Worm (Caenorhabditis elegans) whole organism, L1 larva: ENCODE measurements around the gene Y43F8B.17.

Source experiments
- C04F5.9 ChIP-seq: sonication (generic microtip); optimal IDR thresholded peaks from 2 replicates; lab custom pipeline; 2016; ENCODE audit warnings: missing genetic modification characterization, missing compliant biosample characterization
- C16A3.4 ChIP-seq: fragments of 150-350 bp; optimal IDR thresholded peaks from 2 replicates; lab custom pipeline; 2014; ENCODE audit warnings: missing biosample characterization, missing genetic modification characterization
- C34B4.2 ChIP-seq: sonication (generic microtip); optimal IDR thresholded peaks from 2 replicates; lab custom pipeline; 2017; ENCODE audit warnings: mild to moderate bottlenecking, missing genetic modification characterization, missing compliant biosample characterization
- alr-1 ChIP-seq: fragments of 200-800 bp; sonication (Bioruptor generic); optimal IDR thresholded peaks from 2 replicates; lab custom pipeline; 2018; ENCODE audit warnings: borderline replicate concordance, mild to moderate bottlenecking, missing genetic modification characterization, missing compliant biosample characterization
- blmp-1 ChIP-seq: fragments of 150-350 bp; optimal IDR thresholded peaks from 2 replicates; lab custom pipeline; 2014; ENCODE audit warnings: missing biosample characterization, missing genetic modification characterization
- ceh-63 ChIP-seq: fragments of 200-800 bp; sonication (Bioruptor generic); optimal IDR thresholded peaks from 2 replicates; lab custom pipeline; 2018; ENCODE audit warnings: mild to moderate bottlenecking, missing genetic modification characterization, missing compliant biosample characterization
- ceh-82 ChIP-seq, 3 experiments: fragments of 150-350 bp in 1 of 3; sonication (generic microtip) in 2 of 3; optimal IDR thresholded peaks; 2 replicates each; lab custom pipeline; 2014 to 2017; ENCODE audit warnings: missing biosample characterization in 3 of 3, missing genetic modification characterization in 3 of 3
- ceh-90 ChIP-seq: sonication (generic microtip); optimal IDR thresholded peaks from 2 replicates; lab custom pipeline; 2016; ENCODE audit warnings: missing genetic modification characterization, missing compliant biosample characterization
- dsc-1 ChIP-seq: sonication (generic microtip); optimal IDR thresholded peaks from 2 replicates; lab custom pipeline; 2016; ENCODE audit warnings: mild to moderate bottlenecking, missing genetic modification characterization, missing compliant biosample characterization
- efl-1 ChIP-seq, 4 experiments: fragments of 150-350 bp; optimal IDR thresholded peaks in 3 of 4; peaks in 1 of 4; 1 replicate in 1 of 4; 2 replicates in 3 of 4; lab custom pipeline; 2014; ENCODE audit warnings: missing biosample characterization in 2 of 4, missing genetic modification characterization in 2 of 4, missing genetic modification reagents in 2 of 4
- egl-13 ChIP-seq: sonication (generic microtip); optimal IDR thresholded peaks from 2 replicates; lab custom pipeline; 2016; ENCODE audit warnings: missing genotype, missing genetic modification reagents, missing genetic modification characterization, missing compliant biosample characterization
- elt-2 ChIP-seq: sonication (generic microtip); optimal IDR thresholded peaks from 2 replicates; lab custom pipeline; 2016; ENCODE audit warnings: missing genetic modification characterization, mild to moderate bottlenecking, inconsistent platforms, missing compliant biosample characterization, missing genetic modification reagents
- elt-3 ChIP-seq, 6 experiments: fragments of 150-350 bp in 1 of 6; sonication (generic microtip); optimal IDR thresholded peaks; 2 replicates each; lab custom pipeline; 2017 to 2018; ENCODE audit warnings: missing biosample characterization in 6 of 6, missing genetic modification characterization in 6 of 6, inconsistent platforms in 1 of 6
- fkh-10 ChIP-seq: sonication (generic microtip); optimal IDR thresholded peaks from 2 replicates; lab custom pipeline; 2017; ENCODE audit warnings: missing biosample characterization, missing genetic modification reagents, missing genetic modification characterization
- fkh-8 ChIP-seq: sonication (generic microtip); optimal IDR thresholded peaks from 2 replicates; lab custom pipeline; 2016; ENCODE audit warnings: mild to moderate bottlenecking, missing genetic modification characterization, missing compliant biosample characterization
- grh-1 ChIP-seq: fragments of 200-800 bp; sonication (Bioruptor generic); IDR thresholded peaks from 2 replicates; pipeline ENCODE4 v1.3.6; 2022; ENCODE audit warnings: missing genetic modification reagents, missing genetic modification characterization, missing compliant biosample characterization
- hlh-4 ChIP-seq: sonication (generic microtip); optimal IDR thresholded peaks from 2 replicates; lab custom pipeline; 2016; ENCODE audit warnings: mild to moderate bottlenecking, missing genetic modification characterization, missing compliant biosample characterization
- hpl-2 ChIP-seq: fragments of 150-350 bp; optimal IDR thresholded peaks from 2 replicates; lab custom pipeline; 2014; ENCODE audit warnings: missing biosample characterization, missing genetic modification reagents, missing genetic modification characterization
- jun-1 ChIP-seq: fragments of 150-350 bp; optimal IDR thresholded peaks from 2 replicates; lab custom pipeline; 2014; ENCODE audit warnings: missing biosample characterization, missing genetic modification reagents, missing genetic modification characterization
- lin-13 ChIP-seq: fragments of 150-350 bp; optimal IDR thresholded peaks from 2 replicates; lab custom pipeline; 2014; ENCODE audit warnings: missing biosample characterization, missing genetic modification reagents, missing genetic modification characterization
- lin-15B ChIP-seq: fragments of 150-350 bp; sonication (generic microtip); optimal IDR thresholded peaks from 3 replicates; lab custom pipeline; 2014; ENCODE audit warnings: missing biosample characterization, missing genetic modification characterization
- lin-35 ChIP-seq, 2 experiments: fragments of 150-350 bp; optimal IDR thresholded peaks; 2 replicates each; lab custom pipeline; 2014; ENCODE audit warnings: missing biosample characterization in 2 of 2, missing genetic modification characterization in 2 of 2, missing genetic modification reagents in 2 of 2
- lin-39 ChIP-seq: fragments of 150-350 bp; optimal IDR thresholded peaks from 2 replicates; lab custom pipeline; 2014; ENCODE audit warnings: missing biosample characterization, missing genetic modification reagents, missing genetic modification characterization
- lir-3 ChIP-seq: sonication (generic microtip); optimal IDR thresholded peaks from 2 replicates; lab custom pipeline; 2016; ENCODE audit warnings: mild to moderate bottlenecking, missing genetic modification characterization, moderate library complexity, missing compliant biosample characterization; ENCODE audit not compliant: poor library complexity
- lsy-2 ChIP-seq, 2 experiments: fragments of 150-350 bp; optimal IDR thresholded peaks; 2 replicates each; lab custom pipeline; 2014; ENCODE audit warnings: missing biosample characterization in 2 of 2, missing genetic modification characterization in 2 of 2
- mdl-1 ChIP-seq, 2 experiments: fragments of 150-350 bp; optimal IDR thresholded peaks; 2 replicates each; lab custom pipeline; 2014 to 2017; ENCODE audit warnings: missing biosample characterization in 2 of 2, missing genetic modification characterization in 2 of 2, inconsistent platforms in 1 of 2
- mef-2 ChIP-seq: fragments of 150-350 bp; optimal IDR thresholded peaks from 2 replicates; lab custom pipeline; 2014; ENCODE audit warnings: missing biosample characterization, missing genetic modification characterization
- nhr-11 ChIP-seq: fragments of 150-350 bp; optimal IDR thresholded peaks from 2 replicates; lab custom pipeline; 2014; ENCODE audit warnings: missing biosample characterization, missing genetic modification characterization
- nhr-12 ChIP-seq: sonication (generic microtip); optimal IDR thresholded peaks from 2 replicates; lab custom pipeline; 2017; ENCODE audit warnings: missing biosample characterization, missing genetic modification characterization
- nhr-237 ChIP-seq: fragments of 150-350 bp; optimal IDR thresholded peaks from 2 replicates; lab custom pipeline; 2014; ENCODE audit warnings: missing biosample characterization, missing genetic modification characterization
- nhr-28 ChIP-seq: fragments of 150-350 bp; optimal IDR thresholded peaks from 2 replicates; lab custom pipeline; 2014; ENCODE audit warnings: missing biosample characterization, missing genetic modification characterization
- nhr-76 ChIP-seq: sonication (generic microtip); optimal IDR thresholded peaks from 2 replicates; lab custom pipeline; 2017; ENCODE audit warnings: missing biosample characterization, missing genetic modification characterization
- nhr-77 ChIP-seq: fragments of 150-350 bp; optimal IDR thresholded peaks from 2 replicates; lab custom pipeline; 2014; ENCODE audit warnings: missing biosample characterization, missing genetic modification characterization
- nhr-84 ChIP-seq: sonication (generic microtip); optimal IDR thresholded peaks from 2 replicates; lab custom pipeline; 2017; ENCODE audit warnings: missing biosample characterization, missing genetic modification characterization
- pqm-1 ChIP-seq: sonication (generic microtip); optimal IDR thresholded peaks from 3 replicates; lab custom pipeline; 2017; ENCODE audit warnings: missing biosample characterization, missing genetic modification characterization
- skn-1 ChIP-seq: fragments of 150-350 bp; optimal IDR thresholded peaks from 2 replicates; lab custom pipeline; 2014; ENCODE audit warnings: missing biosample characterization, missing genetic modification characterization
- snpc-4 ChIP-seq: fragments of 150-350 bp; optimal IDR thresholded peaks from 2 replicates; lab custom pipeline; 2014; ENCODE audit warnings: missing biosample characterization, missing genetic modification characterization
- snu-23 ChIP-seq: sonication (generic microtip); optimal IDR thresholded peaks from 2 replicates; lab custom pipeline; 2016; ENCODE audit warnings: missing genetic modification characterization, missing compliant biosample characterization
- sox-4 ChIP-seq: sonication (generic microtip); optimal IDR thresholded peaks from 2 replicates; lab custom pipeline; 2016; ENCODE audit warnings: missing genetic modification characterization, missing compliant biosample characterization
- sptf-1 ChIP-seq: fragments of 150-350 bp; optimal IDR thresholded peaks from 2 replicates; lab custom pipeline; 2014; ENCODE audit warnings: missing biosample characterization, missing genetic modification characterization
- swsn-7 ChIP-seq: sonication (generic microtip); optimal IDR thresholded peaks from 2 replicates; lab custom pipeline; 2016; ENCODE audit warnings: missing genetic modification characterization, missing compliant biosample characterization
- unc-30 ChIP-seq: sonication (generic microtip); optimal IDR thresholded peaks from 2 replicates; lab custom pipeline; 2017; ENCODE audit warnings: missing biosample characterization, missing genetic modification characterization
- unc-62 ChIP-seq: fragments of 150-350 bp; optimal IDR thresholded peaks from 2 replicates; lab custom pipeline; 2014; ENCODE audit warnings: missing biosample characterization, missing genetic modification reagents, missing genetic modification characterization
- unc-86 ChIP-seq: sonication (generic microtip); optimal IDR thresholded peaks from 2 replicates; lab custom pipeline; 2016; ENCODE audit warnings: missing genetic modification characterization, missing compliant biosample characterization
- unc-98 ChIP-seq: fragments of 200-800 bp; sonication (Bioruptor generic); IDR thresholded peaks from 2 replicates; pipeline ENCODE4 v1.3.6; 2022; ENCODE audit warnings: missing genetic modification characterization, missing compliant biosample characterization
- vab-15 ChIP-seq: sonication (generic microtip); optimal IDR thresholded peaks from 2 replicates; lab custom pipeline; 2017; ENCODE audit warnings: missing genotype, mild to moderate bottlenecking, missing genetic modification characterization, missing compliant biosample characterization
- zag-1 ChIP-seq: fragments of 150-350 bp; optimal IDR thresholded peaks from 2 replicates; lab custom pipeline; 2014; ENCODE audit warnings: missing biosample characterization, missing genetic modification characterization
- ztf-11 ChIP-seq, 2 experiments: sonication (generic microtip); optimal IDR thresholded peaks; 2 replicates each; lab custom pipeline; 2016 to 2017; ENCODE audit warnings: missing genetic modification characterization in 2 of 2, missing biosample characterization in 1 of 2, missing compliant biosample characterization in 1 of 2

The Y43F8B.17 gene

DNA sequence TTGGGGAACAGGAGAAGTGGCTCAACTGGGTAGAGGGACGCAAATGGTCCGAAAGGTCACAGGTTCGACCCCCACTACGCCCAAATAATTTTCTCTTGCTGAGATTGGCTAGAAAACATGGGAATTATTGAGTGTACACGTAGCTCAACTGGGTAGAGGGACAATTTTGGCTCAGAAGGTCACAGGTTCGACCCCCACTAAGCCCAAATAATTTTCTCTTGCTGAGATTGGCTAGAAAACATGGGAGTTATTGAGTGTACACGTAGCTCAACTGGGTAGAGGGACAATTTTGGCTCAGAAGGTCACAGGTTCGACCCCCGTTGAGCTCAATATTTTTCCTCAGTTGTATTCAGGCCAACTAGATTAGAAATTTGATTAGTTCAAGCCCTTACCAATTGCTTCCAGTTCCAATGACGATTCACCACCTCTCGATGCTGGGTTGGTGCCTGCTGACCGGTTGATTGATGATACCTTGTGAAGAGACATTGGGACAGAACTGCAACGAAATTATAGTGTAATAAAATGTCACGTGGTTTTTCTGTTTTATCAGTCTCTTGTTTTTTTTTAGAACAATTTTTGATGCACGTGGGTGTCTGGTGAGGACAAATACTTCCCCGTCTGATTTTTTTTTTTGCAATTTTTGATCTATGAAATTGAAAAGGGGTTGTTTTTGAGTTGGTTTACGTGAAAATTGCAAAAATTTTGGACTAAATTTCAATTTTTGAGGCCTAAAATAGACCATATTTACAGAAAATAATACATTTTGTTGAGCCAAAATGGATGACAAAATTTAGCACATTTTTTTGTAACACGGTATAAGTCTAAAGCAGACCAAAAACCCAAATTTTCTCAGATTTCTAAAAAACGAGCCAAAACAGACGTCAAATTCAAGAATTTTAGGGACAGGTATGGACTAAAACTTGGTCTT is 37.1 kb downstream of the Y43F8B.17 start (continued):
- TF ChIP-seq fkh-8 (no peak), nhr-237 (no peak), nhr-11 (tag; lab: Kevin White, UChicago) (no peak), zag-1 (tag; lab: Kevin White, UChicago) (no peak), nhr-84 (tag; lab: Kevin White, UChicago) (no peak), elt-2 (tag; lab: Kevin White, UChicago) (peak; percentile 12), lsy-2 (tag; optimal IDR thresholded peaks at IDR 0.05; lab: Kevin White, UChicago) (peak in 1 of 2 experiments; percentile 43), efl-1 (optimal IDR thresholded peaks at IDR 0.05; lab: Kevin White, UChicago) (no peak), efl-1 (GFP tag; optimal IDR thresholded peaks at IDR 0.05 in 1 of 2; lab: Kevin White, UChicago) (peak in 1 of 2 experiments; percentile 69), lin-39 (tag; lab: Kevin White, UChicago) (peak; percentile 83), hlh-4 (tag; lab: Kevin White, UChicago) (no peak), lin-15B (tag; lab: Kevin White, UChicago) (no peak), lin-35 (GFP tag; optimal IDR thresholded peaks at IDR 0.05; lab: Kevin White, UChicago) (peak in 1 of 2 experiments; percentile 45), snu-23 (GFP tag; lab: Kevin White, UChicago) (peak; percentile 65), sptf-1 (tag; lab: Kevin White, UChicago) (no peak), skn-1 (tag; lab: Kevin White, UChicago) (no peak), ceh-82 (tag; optimal IDR thresholded peaks at IDR 0.05; lab: Kevin White, UChicago) (no peak), fkh-10 (GFP tag; lab: Kevin White, UChicago) (no peak), vab-15 (tag; lab: Kevin White, UChicago) (peak; percentile 83), elt-3 (tag; optimal IDR thresholded peaks at IDR 0.05; lab: Kevin White, UChicago) (peak in 2 of 6 experiments; percentile 7 to 8), nhr-77 (no peak), lir-3 (tag; lab: Kevin White, UChicago) (no peak), swsn-7 (no peak), sox-4 (no peak), pqm-1 (tag; lab: Kevin White, UChicago) (no peak), nhr-76 (no peak), mdl-1 (tag; optimal IDR thresholded peaks at IDR 0.05; lab: Kevin White, UChicago) (peak in 1 of 2 experiments; percentile 82), hpl-2 (GFP tag; lab: Kevin White, UChicago) (no peak), snpc-4 (tag; lab: Kevin White, UChicago) (no peak), ztf-11 (tag; optimal IDR thresholded peaks at IDR 0.05; lab: Kevin White, UChicago) (no peak), alr-1 (tag; lab: Kevin White, UChicago) (no peak), ceh-63 (GFP tag; lab: Kevin White, UChicago) (no peak), unc-98 (GFP tag; lab: Robert Waterston, UW) (no peak), mef-2 (tag; lab: Kevin White, UChicago) (peak; percentile 11)
- TF ChIP-seq, all 84 proteins: peak for 26

- TF ChIP-seq unc-62 (GFP tag; lab: Kevin White, UChicago) (peak; percentile 76), skn-1 (tag; lab: Kevin White, UChicago) (peak; percentile 48), sptf-1 (tag; lab: Kevin White, UChicago) (no peak), unc-30 (no peak), ceh-90 (no peak), dsc-1 (tag; lab: Kevin White, UChicago) (peak; percentile 73), egl-13 (tag; lab: Kevin White, UChicago) (peak; percentile 85), C16A3.4 (peak; percentile 29), nhr-28 (tag; lab: Kevin White, UChicago) (no peak), C04F5.9 (no peak), ceh-82 (tag; optimal IDR thresholded peaks at IDR 0.05; lab: Kevin White, UChicago) (peak; percentile 62 to 86 (median 82)), zag-1 (tag; lab: Kevin White, UChicago) (peak; percentile 55), jun-1 (tag; lab: Kevin White, UChicago) (peak; percentile 88), unc-98 (GFP tag; lab: Robert Waterston, UW) (peak; percentile 32; the same call in 1 of the 2 replicates), snpc-4 (tag; lab: Kevin White, UChicago) (peak; percentile 50), lin-13 (GFP tag; lab: Kevin White, UChicago) (peak; percentile 61), hpl-2 (GFP tag; lab: Kevin White, UChicago) (peak; percentile 41), nhr-12 (no peak), blmp-1 (tag; lab: Kevin White, UChicago) (peak; percentile 72), grh-1 (GFP tag; lab: Robert Waterston, UW) (peak; percentile 91), lin-35 (GFP tag; optimal IDR thresholded peaks at IDR 0.05; lab: Kevin White, UChicago) (peak; percentile 61 to 80), unc-86 (peak; percentile 96), efl-1 (optimal IDR thresholded peaks at IDR 0.05; lab: Kevin White, UChicago) (peak; percentile 76 to 86), efl-1 (GFP tag; optimal IDR thresholded peaks at IDR 0.05 in 1 of 2; lab: Kevin White, UChicago) (peak; percentile 30 to 90), C34B4.2 (tag; lab: Kevin White, UChicago) (no peak)
These were observed 38.1 kb downstream of the Y43F8B.17 start for ce11 chrV:19522551-19523137.
